Fruit fly (Drosophila melanogaster) whole organism: ENCODE results near the gene Lerp.

Source experiments
- CG8478 ChIP-seq: fragments of >200 bp; optimal IDR thresholded peaks from 2 replicates; lab custom pipeline; 2018; ENCODE audit warnings: inconsistent platforms
- Dll ChIP-seq: fragments of >200 bp; optimal IDR thresholded peaks from 2 replicates; lab custom pipeline; 2017
- pan ChIP-seq: fragments of >200 bp; optimal IDR thresholded peaks from 2 replicates; lab custom pipeline; 2017

dm6 chr3R:26869431-26869830, 6.5 kb upstream of the Lerp start:
- TF ChIP-seq pan (lab: Kevin White, UChicago) (no peak), CG8478 (lab: Kevin White, UChicago) (no peak), Dll (lab: Kevin White, UChicago) (no peak)
